Worm (Caenorhabditis elegans) whole organism, mixed stage, embryonic: ENCODE measurements around the gene fzo-1.

Experiments
- blmp-1 ChIP-seq: fragments of 150-350 bp; optimal IDR thresholded peaks from 2 replicates; lab custom pipeline; 2014; ENCODE audit warnings: missing biosample characterization, missing genetic modification characterization
- cnd-1 ChIP-seq: fragments of 200-800 bp; sonication (Bioruptor generic); optimal IDR thresholded peaks from 2 replicates; lab custom pipeline; 2018; ENCODE audit warnings: mild to moderate bottlenecking, missing genetic modification characterization, missing compliant biosample characterization
- drap-1 ChIP-seq: fragments of 200-800 bp; sonication (Bioruptor generic); optimal IDR thresholded peaks from 3 replicates; lab custom pipeline; 2018; ENCODE audit warnings: mild to moderate bottlenecking, missing genetic modification characterization, missing compliant biosample characterization
- elt-3 ChIP-seq: fragments of 150-350 bp; optimal IDR thresholded peaks from 2 replicates; lab custom pipeline; 2014; ENCODE audit warnings: missing biosample characterization, missing genetic modification characterization
- lin-13 ChIP-seq: fragments of 150-350 bp; optimal IDR thresholded peaks from 2 replicates; lab custom pipeline; 2014; ENCODE audit warnings: missing biosample characterization, missing genetic modification characterization
- mab-5 ChIP-seq: fragments of 150-350 bp; optimal IDR thresholded peaks from 2 replicates; lab custom pipeline; 2014; ENCODE audit warnings: missing biosample characterization, missing genetic modification characterization
- mep-1 ChIP-seq: fragments of 150-350 bp; optimal IDR thresholded peaks from 2 replicates; lab custom pipeline; 2017; ENCODE audit warnings: missing biosample characterization, missing genetic modification reagents, missing genetic modification characterization, inconsistent platforms
- nhr-12 ChIP-seq: fragments of 150-350 bp; optimal IDR thresholded peaks from 2 replicates; lab custom pipeline; 2014; ENCODE audit warnings: missing biosample characterization, missing genetic modification characterization
- nhr-237 ChIP-seq: fragments of 150-350 bp; optimal IDR thresholded peaks from 2 replicates; lab custom pipeline; 2014; ENCODE audit warnings: missing biosample characterization, missing genetic modification characterization
- nhr-76 ChIP-seq: sonication (generic microtip); optimal IDR thresholded peaks from 2 replicates; lab custom pipeline; 2017; ENCODE audit warnings: missing biosample characterization, missing genetic modification characterization
- snpc-4 ChIP-seq: fragments of 150-350 bp; optimal IDR thresholded peaks from 2 replicates; lab custom pipeline; 2014; ENCODE audit warnings: missing biosample characterization, missing genetic modification characterization
- sptf-1 ChIP-seq: sonication (generic microtip); optimal IDR thresholded peaks from 2 replicates; lab custom pipeline; 2017; ENCODE audit warnings: mild to moderate bottlenecking, missing genetic modification characterization, moderate library complexity, missing compliant biosample characterization
- unc-39 ChIP-seq: fragments of 150-350 bp; optimal IDR thresholded peaks from 2 replicates; lab custom pipeline; 2014; ENCODE audit warnings: missing biosample characterization, missing genetic modification characterization
- unc-62 ChIP-seq: fragments of 150-350 bp; optimal IDR thresholded peaks from 2 replicates; lab custom pipeline; 2014; ENCODE audit warnings: missing biosample characterization, missing genetic modification reagents, missing genetic modification characterization

ce11 chrII:5805303-5805702 is 30.7 kb downstream of the fzo-1 start, which contains the start of gene K05F1.10:
- TF ChIP-seq mep-1 (tag; lab: Kevin White, UChicago) (no peak), nhr-76 (tag; lab: Kevin White, UChicago) (no peak), unc-62 (GFP tag; lab: Kevin White, UChicago) (no peak), nhr-237 (tag; lab: Kevin White, UChicago) (no peak), unc-39 (tag; lab: Kevin White, UChicago) (no peak), nhr-12 (tag; lab: Kevin White, UChicago) (no peak), mab-5 (no peak), snpc-4 (tag; lab: Kevin White, UChicago) (no peak), cnd-1 (tag; lab: Kevin White, UChicago) (no peak), sptf-1 (tag; lab: Kevin White, UChicago) (no peak), lin-13 (no peak), drap-1 (GFP tag; lab: Kevin White, UChicago) (no peak), blmp-1 (tag; lab: Kevin White, UChicago) (no peak), elt-3 (tag; lab: Kevin White, UChicago) (no peak)
